Worm (Caenorhabditis elegans): ENCODE measurements around the gene W04G3.11.

W04G3.11 gene

DNA sequence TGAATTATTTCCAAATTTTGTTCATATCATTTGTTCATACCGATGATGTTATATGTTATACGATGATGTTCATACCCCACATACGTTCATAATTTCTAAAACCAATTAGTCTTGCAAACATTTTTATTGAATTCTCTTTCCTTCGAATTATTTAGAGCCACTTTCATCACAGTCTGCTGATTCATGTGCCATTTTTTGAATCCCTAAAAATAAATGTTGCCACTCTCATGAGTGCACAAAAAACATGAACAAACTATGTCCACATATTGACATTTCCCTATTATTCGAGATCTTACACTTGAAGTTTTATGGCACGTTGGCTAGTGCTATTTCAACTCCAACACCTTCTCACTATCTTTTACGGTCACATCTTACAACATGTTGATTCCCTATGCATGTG is 18.1 kb downstream of the W04G3.11 start, which contains the start of gene clc-17:
Gene clc-17 (plus strand): TSS at position 301 of the 400 bp plus-strand sequence.
- TF ChIP-seq rec-8 (tag; optimal IDR thresholded peaks at IDR 0.05) (no peak), hlh-26 (GFP tag; conservative IDR thresholded peaks at IDR 0.05) (no peak)

DNA sequence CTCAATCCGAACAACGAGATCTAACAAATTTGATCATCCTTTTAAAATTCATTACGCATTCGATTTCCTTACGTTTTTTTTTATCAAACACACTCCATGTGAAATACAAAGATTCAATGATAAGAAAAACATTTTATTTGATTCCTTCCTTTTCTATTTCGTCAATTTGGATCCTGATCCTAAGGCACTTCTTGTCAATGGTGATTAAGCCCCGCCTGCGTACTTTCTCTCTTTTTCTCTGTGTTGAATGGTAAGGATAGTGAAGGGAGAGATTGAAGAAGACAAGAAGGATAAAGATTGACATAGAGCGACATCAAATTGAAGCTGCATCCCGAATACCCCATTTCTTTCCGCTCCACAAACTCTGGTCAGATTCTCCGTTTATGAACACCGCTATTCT is 20.2 kb downstream of the W04G3.11 start, which contains the start of gene grd-1:
Gene grd-1 (plus strand): TSS at position 241 of the 400 bp plus-strand sequence.
- TF ChIP-seq F57C9.4 (tag; optimal IDR thresholded peaks at IDR 0.05) (no peak), dpff-1 (tag; optimal IDR thresholded peaks at IDR 0.05) (no peak), madf-10 (tag; optimal IDR thresholded peaks at IDR 0.05) (no peak), zim-3 (tag; optimal IDR thresholded peaks at IDR 0.05) (no peak), ceh-40 (GFP tag; IDR thresholded peaks at IDR 0.05) (no peak), ztf-28 (GFP tag; IDR thresholded peaks at IDR 0.05) (no peak), xnd-1 (tag; optimal IDR thresholded peaks at IDR 0.05) (no peak), nfya-2 (GFP tag; IDR thresholded peaks at IDR 0.05) (no peak), Y95B8A.8 (GFP tag; IDR thresholded peaks at IDR 0.05) (no peak), tbp1 (GFP tag; optimal IDR thresholded peaks at IDR 0.05) (no peak), egrh-3 (GFP tag; IDR thresholded peaks at IDR 0.05) (no peak)

ce11 chrX:11114420-11114819 is 25.4 kb downstream of the W04G3.11 start:
- TF ChIP-seq fkh-3 (tag; optimal IDR thresholded peaks at IDR 0.05) (peak; percentile 20), egrh-3 (GFP tag; IDR thresholded peaks at IDR 0.05) (peak; percentile 95), bed-2 (GFP tag; IDR thresholded peaks at IDR 0.05) (no peak), zfh-2 (GFP tag; conservative IDR thresholded peaks at IDR 0.05) (peak; percentile 90), dpl-1 (GFP tag; optimal IDR thresholded peaks at IDR 0.05) (no peak), B0261.1 (tag; optimal IDR thresholded peaks at IDR 0.05) (no peak), rec-8 (tag; optimal IDR thresholded peaks at IDR 0.05) (no peak), nhr-90 (tag; optimal IDR thresholded peaks at IDR 0.05) (no peak), K11D2.4 (GFP tag; IDR thresholded peaks at IDR 0.05) (no peak)

DNA sequence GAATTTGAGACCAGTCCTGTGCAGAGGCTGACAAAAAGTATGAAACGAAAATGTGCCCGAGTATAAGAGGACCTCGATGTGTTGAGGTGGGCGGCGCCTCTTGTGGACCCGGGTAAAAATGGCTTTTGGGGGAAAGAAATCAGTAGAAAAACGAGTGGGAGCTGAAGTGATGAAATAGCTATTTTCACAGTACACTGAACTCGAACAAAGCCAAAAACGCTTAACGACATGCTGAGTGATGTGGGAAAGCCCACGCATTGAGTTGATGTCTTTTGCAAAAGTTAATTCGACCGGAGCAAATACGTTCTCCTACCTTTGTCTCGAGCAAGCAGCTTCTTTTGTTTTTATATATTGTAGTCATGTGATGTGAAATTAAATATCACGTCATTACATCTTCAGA is 27.7 kb downstream of the W04G3.11 start, which contains the start of gene nlp-66:
Gene nlp-66 (minus strand): TSS at position 101 of the 400 bp plus-strand sequence.
- TF ChIP-seq F49E8.2 (tag; optimal IDR thresholded peaks at IDR 0.05; ENCODE audit: insufficient read depth) (no peak), hsf-1 (GFP tag; IDR thresholded peaks at IDR 0.05) (no peak), ZK185.1 (tag; optimal IDR thresholded peaks at IDR 0.05; ENCODE audit: poor library complexity, severe bottlenecking) (no peak), tbx-9 (tag; optimal IDR thresholded peaks at IDR 0.05; ENCODE audit: borderline replicate concordance) (no peak), F10E7.11 (tag; optimal IDR thresholded peaks at IDR 0.05) (no peak), lin-26 (GFP tag; IDR thresholded peaks at IDR 0.05) (no peak), attf-5 (GFP tag; optimal IDR thresholded peaks at IDR 0.05) (no peak), let-607 (tag; optimal IDR thresholded peaks at IDR 0.05) (no peak), nhr-90 (tag; optimal IDR thresholded peaks at IDR 0.05) (no peak), sdz-38 (tag; optimal IDR thresholded peaks at IDR 0.05) (no peak), hmg-20 (GFP tag; IDR thresholded peaks at IDR 0.05) (no peak), K11D2.4 (GFP tag; IDR thresholded peaks at IDR 0.05) (no peak), bed-2 (GFP tag; IDR thresholded peaks at IDR 0.05) (no peak), sptf-2 (GFP tag; optimal IDR thresholded peaks at IDR 0.05) (no peak), nhr-179 (tag; optimal IDR thresholded peaks at IDR 0.05) (no peak), unc-130 (GFP tag; optimal IDR thresholded peaks at IDR 0.05) (no peak), bed-1 (GFP tag; IDR thresholded peaks at IDR 0.05) (no peak), F37B4.10 (GFP tag; IDR thresholded peaks at IDR 0.05) (no peak), egl-18 (GFP tag; IDR thresholded peaks at IDR 0.05) (no peak)
